Worm (Caenorhabditis elegans): ENCODE measurements around the gene asp-4.

Gene asp-4

DNA sequence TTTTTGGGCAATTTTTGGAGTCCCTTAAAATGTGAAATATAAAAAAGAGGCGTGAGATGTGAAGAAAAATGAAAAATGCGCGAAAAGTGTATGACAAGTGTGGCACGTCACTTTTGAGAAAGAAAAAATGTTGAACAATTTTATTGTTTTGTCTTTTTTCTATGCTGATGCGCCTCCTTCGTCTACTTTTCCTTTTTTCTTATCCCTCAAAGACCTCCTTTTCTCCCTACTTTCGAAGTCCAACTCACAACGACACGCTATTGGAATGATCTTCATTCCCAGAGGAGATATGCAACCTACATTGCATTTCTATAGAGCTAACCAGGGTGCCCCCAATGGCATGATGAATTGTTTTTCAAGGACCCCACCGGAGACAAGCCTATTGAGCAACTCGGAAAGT, 15.3 kb downstream of the asp-4 start:
- TF ChIP-seq let-607 (tag; optimal IDR thresholded peaks at IDR 0.05) = no peak
- TF ChIP-seq ztf-25 (GFP tag; IDR thresholded peaks at IDR 0.05) = no peak
- TF ChIP-seq attf-6 (GFP tag; IDR thresholded peaks at IDR 0.05) = no peak
- TF ChIP-seq hlh-26 (GFP tag; conservative IDR thresholded peaks at IDR 0.05) = no peak
- no peak for TF ChIP-seq mel-28 (tag; optimal IDR thresholded peaks at IDR 0.05; ENCODE audit: borderline replicate concordance)
- TF ChIP-seq aptf-3 (GFP tag; IDR thresholded peaks at IDR 0.05) = no peak
- no peak for TF ChIP-seq ztf-18 (tag; optimal IDR thresholded peaks at IDR 0.05)
- no peak for TF ChIP-seq C06A6.2 (GFP tag; conservative IDR thresholded peaks at IDR 0.05)
- TF ChIP-seq lsy-27 (tag; optimal IDR thresholded peaks at IDR 0.05; ENCODE audit: borderline replicate concordance, insufficient read depth) = no peak
- no peak for TF ChIP-seq ceh-79 (tag; optimal IDR thresholded peaks at IDR 0.05)
- no peak for TF ChIP-seq him-1 (tag; optimal IDR thresholded peaks at IDR 0.05)
- TF ChIP-seq repo-1 (tag; optimal IDR thresholded peaks at IDR 0.05) = no peak
- TF ChIP-seq Y67H2A.10 (GFP tag; conservative IDR thresholded peaks at IDR 0.05) = no peak
- TF ChIP-seq Y53F4B.3 (GFP tag; IDR thresholded peaks at IDR 0.05) = no peak
- no peak for TF ChIP-seq T26A5.8 (tag; optimal IDR thresholded peaks at IDR 0.05)
- no peak for TF ChIP-seq lin-40 (tag; optimal IDR thresholded peaks at IDR 0.05)
- TF ChIP-seq egl-18 (GFP tag; IDR thresholded peaks at IDR 0.05) = no peak
- TF ChIP-seq akir-1 (GFP tag; optimal IDR thresholded peaks at IDR 0.05) = no peak
- TF ChIP-seq ZK185.1 (tag; optimal IDR thresholded peaks at IDR 0.05; ENCODE audit: poor library complexity, severe bottlenecking) = no peak
- TF ChIP-seq cebp-2 (GFP tag; IDR thresholded peaks at IDR 0.05) = no peak

DNA sequence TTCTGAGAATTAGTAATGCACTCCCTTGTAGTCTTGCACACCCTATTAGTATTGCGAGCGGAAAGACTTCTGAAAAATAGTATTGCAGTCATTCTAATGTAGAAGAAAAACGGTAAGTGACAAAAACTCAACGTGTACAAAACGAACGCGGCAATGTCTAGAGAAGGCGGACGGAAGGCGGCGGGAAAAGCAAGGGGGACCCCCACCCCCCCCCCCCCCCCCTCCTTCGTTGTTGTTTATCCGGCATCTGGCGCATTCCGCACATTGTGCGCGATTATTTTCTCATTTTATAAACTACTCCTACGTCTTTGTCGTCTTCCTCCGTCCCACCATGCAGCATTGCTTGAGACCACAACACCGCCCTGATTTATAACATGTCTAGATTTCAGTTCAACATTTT, 18.9 kb downstream of the asp-4 start:
- TF ChIP-seq nfya-1 (tag; optimal IDR thresholded peaks at IDR 0.05; ENCODE audit: borderline replicate concordance, insufficient read depth) = no peak
- peak; percentile 89 for TF ChIP-seq zfh-2 (GFP tag; conservative IDR thresholded peaks at IDR 0.05)
- TF ChIP-seq mxl-1 (tag; optimal IDR thresholded peaks at IDR 0.05) = no peak
- TF ChIP-seq lin-26 (GFP tag; IDR thresholded peaks at IDR 0.05) = no peak
- peak; percentile 48; the same call in 1 of the 2 replicates for TF ChIP-seq egrh-3 (GFP tag; IDR thresholded peaks at IDR 0.05)

DNA sequence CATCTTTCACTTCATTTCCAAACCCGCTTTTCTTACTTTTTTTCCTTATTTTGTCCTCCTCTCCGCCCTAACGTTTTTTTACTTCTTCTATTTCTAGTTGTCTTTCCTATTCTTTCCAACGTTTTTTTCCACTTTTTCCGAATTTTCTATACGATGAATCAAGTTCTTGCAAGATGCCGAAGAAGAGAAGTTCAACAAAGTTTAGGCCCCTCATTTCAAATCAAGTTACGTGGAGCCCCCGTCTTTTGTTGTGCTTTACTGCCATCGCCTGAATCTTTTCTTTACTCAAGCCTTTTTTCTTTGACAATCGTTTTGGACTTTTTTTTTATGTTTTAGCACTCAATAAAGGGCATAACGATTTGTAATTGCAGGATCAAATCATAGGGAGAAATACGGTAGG, 19.9 kb downstream of the asp-4 start, which contains the start of gene unc-9:
unc-9 (plus strand) TSS at position 370 of the 400 bp plus-strand sequence.
- TF ChIP-seq madf-10 (tag; optimal IDR thresholded peaks at IDR 0.05) (no peak), sptf-2 (GFP tag; optimal IDR thresholded peaks at IDR 0.05) (no peak), Y53G8AR.9 (GFP tag; conservative IDR thresholded peaks at IDR 0.05) (no peak), mes-4 (tag; optimal IDR thresholded peaks at IDR 0.05) (no peak), ceh-91 (GFP tag; IDR thresholded peaks at IDR 0.05) (no peak), Y53F4B.3 (GFP tag; IDR thresholded peaks at IDR 0.05) (no peak), snpc-1.1 (tag; optimal IDR thresholded peaks at IDR 0.05; ENCODE audit: insufficient read depth) (no peak), ceh-27 (GFP tag; optimal IDR thresholded peaks at IDR 0.05) (no peak), efl-1 (GFP tag; optimal IDR thresholded peaks at IDR 0.05) (no peak), ztf-22 (GFP tag; optimal IDR thresholded peaks at IDR 0.05) (no peak), gei-17 (GFP tag; optimal IDR thresholded peaks at IDR 0.05) (no peak), snpc-1.3 (tag; optimal IDR thresholded peaks at IDR 0.05; ENCODE audit: insufficient read depth) (no peak), dox-1 (GFP tag; IDR thresholded peaks at IDR 0.05) (no peak), Y79H2A.3 (GFP tag; conservative IDR thresholded peaks at IDR 0.05) (no peak), aptf-3 (GFP tag; IDR thresholded peaks at IDR 0.05) (no peak), let-607 (tag; optimal IDR thresholded peaks at IDR 0.05) (no peak), rec-8 (tag; optimal IDR thresholded peaks at IDR 0.05) (no peak), die-1 (tag; optimal IDR thresholded peaks at IDR 0.05) (no peak), rpc-1 (optimal IDR thresholded peaks at IDR 0.05) (no peak), rpc-1 (tag; optimal IDR thresholded peaks at IDR 0.05) (no peak)

Measured in whole organism, young adult.